Worm (Caenorhabditis elegans): ENCODE data around the gene ugt-11.

DNA sequence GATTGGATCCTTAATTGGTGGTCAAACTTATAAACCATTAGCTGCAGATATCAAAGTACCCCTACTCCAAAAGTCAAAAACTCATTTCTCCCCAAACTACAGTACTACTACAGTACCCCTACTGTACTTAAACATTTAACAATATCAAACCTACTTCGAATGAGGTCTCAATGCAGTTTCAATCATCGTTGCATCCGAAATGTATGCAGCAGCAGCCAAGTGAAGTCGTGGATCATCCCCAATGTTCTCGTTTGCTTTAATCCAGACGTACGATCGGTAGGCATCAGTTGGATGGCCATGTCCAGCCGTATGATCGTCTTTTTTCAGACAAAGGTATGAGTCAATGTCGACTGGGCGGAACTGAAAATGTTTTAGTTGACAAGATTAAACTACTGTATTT lies 37.3 kb downstream of the ugt-11 start:
- TF ChIP-seq fkh-10 (GFP tag; optimal IDR thresholded peaks at IDR 0.05) (no peak), ama-1 (optimal IDR thresholded peaks at IDR 0.05) (no peak), lin-14 (GFP tag; optimal IDR thresholded peaks at IDR 0.05) (no peak)

Data from whole organism, L1 larva.